Worm (Caenorhabditis elegans) whole organism, L4/young adult: ENCODE results near the gene clp-10.

Source experiments
- W03F9.2 ChIP-seq: fragments of 150-350 bp; optimal IDR thresholded peaks from 2 replicates; lab custom pipeline; 2014; ENCODE audit warnings: missing biosample characterization, missing genetic modification characterization
- dao-5 ChIP-seq: sonication (generic microtip); optimal IDR thresholded peaks from 2 replicates; lab custom pipeline; 2016; ENCODE audit warnings: missing genotype, missing genetic modification characterization, moderate library complexity, missing compliant biosample characterization
- him-1 ChIP-seq: sonication (generic microtip); optimal IDR thresholded peaks from 2 replicates; lab custom pipeline; 2016; ENCODE audit warnings: missing genotype, missing genetic modification reagents, missing genetic modification characterization, missing compliant biosample characterization

The clp-10 gene

DNA sequence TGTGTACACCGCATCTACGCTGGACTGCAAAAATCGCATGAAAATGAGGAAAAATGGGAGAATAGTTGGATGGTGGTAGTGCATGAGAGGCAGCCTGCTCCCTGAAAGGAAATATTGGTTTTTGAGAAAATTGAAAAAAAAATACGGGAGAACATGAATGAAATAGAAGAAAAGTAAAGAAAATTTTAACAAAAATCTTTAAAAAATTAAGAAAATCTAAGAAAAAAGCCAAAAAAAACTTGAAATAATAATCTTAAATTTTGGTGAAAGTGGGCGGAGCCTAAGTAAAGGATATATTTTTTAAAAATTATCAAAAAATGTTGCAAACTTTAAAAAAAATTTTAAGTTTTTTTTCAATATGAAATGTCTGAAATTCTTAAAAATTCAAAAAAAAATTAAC is 14.2 kb downstream of the clp-10 start, which contains the start of gene H10E21.5:
H10E21.5 (minus strand) TSS at position 101 of the 400 bp plus-strand sequence.
- TF ChIP-seq dao-5 (no peak), W03F9.2 (tag; lab: Kevin White, UChicago) (no peak), him-1 (tag; lab: Kevin White, UChicago) (no peak)

DNA sequence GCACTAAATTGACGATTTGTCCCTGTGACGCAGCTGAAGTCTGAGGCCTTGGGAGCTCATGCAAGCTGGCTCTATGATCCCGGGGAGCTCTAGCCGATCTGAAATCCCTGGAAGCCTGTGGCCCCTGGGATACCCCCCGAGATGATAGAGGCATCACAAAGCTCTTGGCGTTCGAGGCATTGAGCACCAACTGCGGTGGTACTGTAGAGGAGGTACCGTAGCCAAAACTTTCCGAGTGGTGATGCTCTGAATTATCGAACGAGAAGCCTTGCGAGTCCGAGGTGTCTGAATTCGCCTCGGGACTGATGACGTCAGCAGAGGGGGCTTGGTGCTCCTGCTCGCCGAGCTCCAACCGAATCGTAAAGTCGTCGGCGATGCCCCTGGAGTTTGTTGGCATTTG is 16.7 kb downstream of the clp-10 start:
- TF ChIP-seq W03F9.2 (tag; lab: Kevin White, UChicago) (no peak), dao-5 (no peak), him-1 (tag; lab: Kevin White, UChicago) (no peak)

DNA sequence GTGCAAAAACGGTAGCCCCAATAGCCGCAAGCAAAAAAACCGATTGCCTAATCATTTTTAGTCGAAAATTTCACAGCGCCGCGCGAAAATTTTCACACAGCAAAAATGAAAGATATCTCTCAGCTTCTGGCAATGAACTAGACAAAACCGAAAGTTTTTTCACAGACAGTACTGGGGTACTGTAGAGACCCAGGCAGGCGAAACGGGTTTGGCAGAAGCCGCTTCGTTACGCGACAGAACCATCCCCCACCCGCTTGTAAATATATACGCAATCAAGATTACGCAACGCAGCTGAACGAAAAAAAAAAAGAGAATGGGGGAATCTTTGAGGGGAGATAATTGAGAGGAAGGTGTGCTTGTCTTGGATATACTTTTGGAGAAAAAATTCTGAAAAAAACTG is 18.5 kb downstream of the clp-10 start, which contains the start of gene H10E21.4:
H10E21.4 (minus strand) TSS at position 167 of the 400 bp plus-strand sequence.
- TF ChIP-seq him-1 (tag; lab: Kevin White, UChicago) (no peak), dao-5 (no peak), W03F9.2 (tag; lab: Kevin White, UChicago) (no peak)

DNA sequence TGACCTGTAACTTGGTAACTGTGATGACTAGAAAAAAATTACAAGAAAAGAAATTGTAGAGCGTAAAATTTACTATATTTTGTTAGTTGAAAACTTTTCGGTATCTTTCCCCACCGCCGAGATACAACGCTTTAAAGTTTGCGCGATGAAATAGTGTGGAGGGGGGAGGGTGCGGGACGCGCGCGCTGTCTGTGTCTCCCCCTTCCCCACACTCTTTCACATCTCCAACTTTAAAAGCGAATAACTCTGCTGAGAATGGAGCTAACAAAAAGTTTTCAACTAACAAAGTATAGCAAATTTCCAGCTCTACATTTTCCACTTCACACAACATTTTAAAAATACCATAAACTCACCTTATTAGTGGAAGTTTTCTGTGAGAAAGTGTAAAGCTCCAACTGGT is 20.5 kb downstream of the clp-10 start:
- no peak for TF ChIP-seq dao-5
- TF ChIP-seq W03F9.2 (tag; lab: Kevin White, UChicago) = no peak
- TF ChIP-seq him-1 (tag; lab: Kevin White, UChicago) = no peak

DNA sequence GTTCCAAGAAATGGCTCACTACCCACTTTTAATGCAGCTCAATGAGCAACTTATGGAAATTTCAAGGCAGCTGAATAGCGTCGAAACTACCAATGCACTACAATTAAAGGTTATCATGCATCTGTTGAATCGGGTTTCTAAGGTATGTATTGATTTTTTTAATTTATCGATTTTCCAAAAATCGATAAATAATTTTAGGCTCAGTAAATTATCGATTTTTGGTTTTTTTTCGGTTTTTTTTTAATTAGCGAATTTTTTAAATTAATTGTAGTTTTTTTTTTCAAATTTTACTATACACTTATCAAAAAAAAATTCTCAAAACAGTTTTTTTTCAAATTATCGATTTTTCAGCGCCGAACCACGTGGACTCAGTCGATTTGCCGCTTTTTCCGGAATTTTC is 21.2 kb downstream of the clp-10 start:
- no peak for TF ChIP-seq him-1 (tag; lab: Kevin White, UChicago)
- no peak for TF ChIP-seq dao-5
- TF ChIP-seq W03F9.2 (tag; lab: Kevin White, UChicago) = no peak

DNA sequence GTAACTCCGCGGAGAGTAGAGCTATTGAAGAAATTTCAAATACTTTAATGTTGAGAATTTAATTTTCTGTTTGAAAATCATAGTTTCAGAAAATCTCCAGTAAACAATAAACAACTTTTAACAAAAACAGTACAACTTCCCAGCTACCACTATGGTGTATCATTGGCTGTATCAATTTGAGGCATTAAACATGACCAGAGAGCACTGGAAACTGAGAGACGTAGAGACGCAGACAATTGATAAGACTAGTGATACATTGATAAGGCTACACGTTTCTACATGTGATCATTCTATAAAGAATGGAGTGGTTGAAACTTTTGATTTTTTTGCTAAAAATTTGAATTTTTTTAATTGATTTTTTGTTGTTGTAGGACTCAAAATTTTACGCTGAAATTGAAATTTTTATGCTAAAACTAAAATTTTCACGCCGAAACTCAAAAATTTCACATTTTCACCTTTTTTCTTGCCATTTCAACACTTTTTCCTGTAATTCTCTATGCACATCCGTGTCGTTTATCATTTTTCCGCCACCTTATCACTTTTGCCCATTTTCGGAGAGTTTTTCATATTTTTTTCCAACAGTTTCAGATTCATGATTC is 22.7 kb downstream of the clp-10 start, which contains the start of gene H10E21.1:
H10E21.1 (plus strand) TSS at position 549 of the 599 bp plus-strand sequence.
- TF ChIP-seq him-1 (tag; lab: Kevin White, UChicago) = no peak
- no peak for TF ChIP-seq W03F9.2 (tag; lab: Kevin White, UChicago)
- no peak for TF ChIP-seq dao-5

DNA sequence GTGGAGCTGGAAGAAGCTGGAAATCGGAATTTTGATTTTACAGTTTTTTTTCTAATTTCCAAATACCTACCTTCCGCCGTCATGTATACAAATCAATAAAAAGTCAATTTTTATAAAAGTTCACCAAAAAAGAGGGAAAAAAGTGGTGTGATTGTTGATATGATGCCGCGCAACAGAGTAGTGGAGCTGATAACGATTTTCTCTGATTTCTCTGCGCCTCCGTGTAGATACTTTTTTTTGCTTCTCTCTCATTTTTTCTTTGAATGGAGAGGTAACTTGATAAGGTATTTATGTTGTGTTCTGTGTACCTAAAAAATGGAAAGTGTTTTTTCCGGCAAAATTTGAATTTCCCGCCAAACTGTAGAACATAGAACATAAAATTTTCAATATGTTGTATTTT is 23.3 kb downstream of the clp-10 start, which contains the start of gene nhr-80:
nhr-80 (minus strand) TSS at position 199 of the 400 bp plus-strand sequence.
- TF ChIP-seq dao-5 (no peak), him-1 (tag; lab: Kevin White, UChicago) (no peak), W03F9.2 (tag; lab: Kevin White, UChicago) (no peak)

DNA sequence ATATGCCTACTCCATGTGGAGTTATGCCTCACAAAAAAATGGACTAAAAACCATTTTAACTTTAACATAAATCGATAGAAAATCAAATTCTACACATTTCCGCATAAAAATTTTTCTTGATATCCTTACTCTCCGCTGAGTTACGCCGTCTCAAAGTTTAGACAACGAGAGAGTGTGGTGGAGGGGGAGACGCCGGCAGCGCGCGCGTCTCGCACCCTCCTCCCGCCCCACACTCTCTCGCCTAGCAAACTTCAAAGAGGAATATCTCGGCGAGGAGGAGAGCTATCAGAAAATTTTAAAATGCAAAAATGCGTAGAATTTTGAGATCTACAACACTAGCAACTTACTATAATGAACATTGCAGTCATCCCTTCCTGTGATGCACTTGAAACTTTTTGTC is 23.8 kb downstream of the clp-10 start:
- TF ChIP-seq him-1 (tag; lab: Kevin White, UChicago) = no peak
- no peak for TF ChIP-seq dao-5
- no peak for TF ChIP-seq W03F9.2 (tag; lab: Kevin White, UChicago)

DNA sequence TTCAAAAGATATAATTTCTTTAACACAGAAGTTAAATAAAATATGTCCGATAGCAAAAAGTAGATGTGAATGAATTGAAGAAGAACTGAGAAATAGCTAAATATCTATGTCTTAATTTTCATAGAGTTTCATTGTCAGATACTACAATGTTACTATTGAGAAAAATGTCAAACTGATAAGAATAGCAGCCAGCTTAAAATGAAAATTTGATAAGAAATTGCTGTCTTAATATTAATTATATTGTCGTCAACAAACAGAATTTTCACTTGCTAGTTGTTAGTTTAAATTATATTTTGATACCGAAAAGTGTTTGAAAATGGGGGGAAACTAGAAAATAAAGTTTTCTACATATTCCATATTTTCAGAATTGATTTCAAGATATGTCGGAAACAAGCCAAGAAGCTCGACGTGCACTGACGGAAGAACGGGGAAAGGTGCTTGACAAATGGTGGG is 35.1 kb downstream of the clp-10 start, which contains the start of the genes fbxa-6, cTel54X.2 and npr-30:
fbxa-6 (minus strand) TSS at position 179 of the 453 bp plus-strand sequence.
cTel54X.2 (plus strand) TSS at position 360 of the 453 bp plus-strand sequence.
npr-30 (plus strand) TSS at position 403 of the 453 bp plus-strand sequence.
- TF ChIP-seq dao-5 = no peak
- no peak for TF ChIP-seq W03F9.2 (tag; lab: Kevin White, UChicago)
- TF ChIP-seq him-1 (tag; lab: Kevin White, UChicago) = no peak
